Worm (Caenorhabditis elegans) whole organism, L3 larva: ENCODE data around the gene srh-15.
A peak's percentile ranks its signal among the peaks of the same experiment; 100 is the strongest.

Source experiments
- elt-2 ChIP-seq: sonication (generic microtip); optimal IDR thresholded peaks from 2 replicates; lab custom pipeline; 2016; ENCODE audit warnings: missing genetic modification reagents, mild to moderate bottlenecking, missing genetic modification characterization, missing compliant biosample characterization
- fkh-10 ChIP-seq: sonication (generic microtip); optimal IDR thresholded peaks from 2 replicates; lab custom pipeline; 2017; ENCODE audit warnings: missing biosample characterization, missing genetic modification reagents, missing genetic modification characterization
- fos-1 ChIP-seq: fragments of 150-350 bp; optimal IDR thresholded peaks from 2 replicates; lab custom pipeline; 2014; ENCODE audit warnings: missing biosample characterization, missing genetic modification characterization
- lin-15B ChIP-seq: fragments of 150-350 bp; optimal IDR thresholded peaks from 2 replicates; lab custom pipeline; 2014; ENCODE audit warnings: missing biosample characterization, missing genetic modification characterization
- mdl-1 ChIP-seq: fragments of 150-350 bp; optimal IDR thresholded peaks from 2 replicates; lab custom pipeline; 2014; ENCODE audit warnings: missing biosample characterization, missing genetic modification characterization
- nhr-28 ChIP-seq: fragments of 150-350 bp; optimal IDR thresholded peaks from 2 replicates; lab custom pipeline; 2014; ENCODE audit warnings: missing biosample characterization, missing genetic modification characterization
- skn-1 ChIP-seq: fragments of 150-350 bp; optimal IDR thresholded peaks from 2 replicates; lab custom pipeline; 2014; ENCODE audit warnings: missing biosample characterization, missing genetic modification characterization
- snpc-4 ChIP-seq: fragments of 150-350 bp; optimal IDR thresholded peaks from 2 replicates; lab custom pipeline; 2014; ENCODE audit warnings: missing biosample characterization, missing genetic modification characterization
- unc-62 ChIP-seq: fragments of 150-350 bp; sonication (generic microtip); optimal IDR thresholded peaks from 4 replicates; lab custom pipeline; 2014; ENCODE audit warnings: missing biosample characterization, missing genetic modification reagents, missing genetic modification characterization
- ztf-11 ChIP-seq: fragments of 150-350 bp; optimal IDR thresholded peaks from 2 replicates; lab custom pipeline; 2014; ENCODE audit warnings: missing biosample characterization, missing genetic modification characterization

ce11 chrV:13350302-13350701 is 29.5 kb downstream of the srh-15 start:
- TF ChIP-seq snpc-4 (tag; lab: Kevin White, UChicago) = no peak
- no peak for TF ChIP-seq ztf-11
- no peak for TF ChIP-seq lin-15B (tag; lab: Kevin White, UChicago)
- TF ChIP-seq nhr-28 (tag; lab: Kevin White, UChicago) = no peak
- TF ChIP-seq skn-1 (tag; lab: Kevin White, UChicago) = no peak
- no peak for TF ChIP-seq unc-62 (GFP tag; lab: Kevin White, UChicago)
- no peak for TF ChIP-seq mdl-1 (tag; lab: Kevin White, UChicago)
- TF ChIP-seq fkh-10 (GFP tag; lab: Kevin White, UChicago) = peak; percentile 80
- no peak for TF ChIP-seq fos-1
- no peak for TF ChIP-seq elt-2 (tag; lab: Kevin White, UChicago)
